Worm (Caenorhabditis elegans) whole organism, L4 larva: ENCODE data around the gene nex-4.

ENCODE experiments used
- F26F4.8 ChIP-seq: fragments of 200-800 bp; sonication (Bioruptor generic); conservative IDR thresholded peaks from 2 replicates; pipeline ENCODE4 v1.3.6; 2022; ENCODE audit warnings: missing genetic modification characterization, missing compliant biosample characterization
- F37D6.2 ChIP-seq: sonication (generic microtip); optimal IDR thresholded peaks from 2 replicates; lab custom pipeline; 2016; ENCODE audit warnings: mild to moderate bottlenecking, missing genetic modification characterization, missing compliant biosample characterization
- F44E2.7 ChIP-seq: fragments of 200-800 bp; sonication (Bioruptor generic); IDR thresholded peaks from 2 replicates; pipeline ENCODE4 v2.1.2; 2022; ENCODE audit warnings: missing genetic modification characterization, missing compliant biosample characterization
- T26A8.4 ChIP-seq: fragments of 200-800 bp; sonication (Bioruptor generic); IDR thresholded peaks from 2 replicates; pipeline ENCODE4 v1.3.6; 2022; ENCODE audit warnings: missing genetic modification characterization, missing compliant biosample characterization
- Y105C5A.15 ChIP-seq: fragments of 200-800 bp; sonication (Bioruptor generic); IDR thresholded peaks from 2 replicates; pipeline ENCODE4 v1.3.6; 2022; ENCODE audit warnings: missing genetic modification characterization, missing compliant biosample characterization
- Y48G9A.11 ChIP-seq: fragments of 200-800 bp; sonication (Bioruptor generic); IDR thresholded peaks from 2 replicates; pipeline ENCODE4 v1.3.6; 2022; ENCODE audit warnings: missing genetic modification reagents, missing genetic modification characterization, missing compliant biosample characterization
- Y5F2A.4 ChIP-seq: fragments of 200-800 bp; sonication (Bioruptor generic); optimal IDR thresholded peaks from 2 replicates; lab custom pipeline; 2018; ENCODE audit warnings: mild to moderate bottlenecking, missing genetic modification characterization, missing compliant biosample characterization
- ZK546.5 ChIP-seq, 2 experiments: sonication (generic microtip); optimal IDR thresholded peaks; 2 replicates each; lab custom pipeline; 2017; ENCODE audit warnings: missing biosample characterization in 2 of 2, missing genetic modification characterization in 2 of 2
- aly-2 ChIP-seq: sonication (generic microtip); optimal IDR thresholded peaks from 2 replicates; lab custom pipeline; 2018; ENCODE audit warnings: missing biosample characterization, missing genetic modification characterization
- ceh-28 ChIP-seq: fragments of 150-350 bp; optimal IDR thresholded peaks from 2 replicates; lab custom pipeline; 2014; ENCODE audit warnings: missing biosample characterization, missing genetic modification reagents, missing genetic modification characterization
- ceh-62 ChIP-seq: sonication (generic microtip); optimal IDR thresholded peaks from 2 replicates; lab custom pipeline; 2017; ENCODE audit warnings: missing biosample characterization, missing genetic modification characterization
- ceh-82 ChIP-seq: sonication (generic microtip); optimal IDR thresholded peaks from 2 replicates; lab custom pipeline; 2017; ENCODE audit warnings: missing biosample characterization, missing genetic modification characterization
- ces-1 ChIP-seq: fragments of 150-350 bp; sonication (generic microtip); optimal IDR thresholded peaks from 4 replicates; lab custom pipeline; 2014; ENCODE audit warnings: missing biosample characterization, missing genetic modification reagents, missing genetic modification characterization
- cey-2 ChIP-seq: sonication (generic microtip); optimal IDR thresholded peaks from 3 replicates; lab custom pipeline; 2017; ENCODE audit warnings: missing genetic modification characterization, mild to moderate bottlenecking, missing compliant biosample characterization, antibody characterized with exemption, borderline replicate concordance; ENCODE audit not compliant: insufficient read depth
- daf-8 ChIP-seq: fragments of 200-800 bp; sonication (Bioruptor generic); IDR thresholded peaks from 2 replicates; pipeline ENCODE4 v1.3.6; 2022; ENCODE audit warnings: missing genetic modification characterization, missing compliant biosample characterization
- dmd-9 ChIP-seq: fragments of 200-800 bp; sonication (Bioruptor generic); IDR thresholded peaks from 2 replicates; pipeline ENCODE4 v1.3.6; 2022; ENCODE audit warnings: missing genetic modification reagents, missing genetic modification characterization, missing compliant biosample characterization
- dpl-1 ChIP-seq: fragments of 150-350 bp; optimal IDR thresholded peaks from 2 replicates; lab custom pipeline; 2014; ENCODE audit warnings: missing biosample characterization, missing genetic modification reagents, missing genetic modification characterization
- duxl-1 ChIP-seq: sonication (generic microtip); optimal IDR thresholded peaks from 2 replicates; lab custom pipeline; 2016; ENCODE audit warnings: mild to moderate bottlenecking, missing genetic modification characterization, moderate library complexity, missing compliant biosample characterization; ENCODE audit not compliant: poor library complexity
- dve-1 ChIP-seq: sonication (generic microtip); optimal IDR thresholded peaks from 2 replicates; lab custom pipeline; 2017; ENCODE audit warnings: antibody characterized with exemption, mild to moderate bottlenecking, missing genetic modification characterization, missing compliant biosample characterization; ENCODE audit not compliant: insufficient read depth
- fos-1 ChIP-seq: fragments of 150-350 bp; optimal IDR thresholded peaks from 2 replicates; lab custom pipeline; 2014; ENCODE audit warnings: missing biosample characterization, missing genetic modification characterization
- hlh-30 ChIP-seq: sonication (generic microtip); optimal IDR thresholded peaks from 2 replicates; lab custom pipeline; 2017; ENCODE audit warnings: antibody characterized with exemption, mild to moderate bottlenecking, missing genetic modification characterization, missing compliant biosample characterization; ENCODE audit not compliant: insufficient read depth
- lim-7 ChIP-seq: fragments of 200-800 bp; sonication (Bioruptor generic); IDR thresholded peaks from 2 replicates; pipeline ENCODE4 v1.3.6; 2022; ENCODE audit warnings: missing genetic modification characterization, missing compliant biosample characterization
- lin-15B ChIP-seq: fragments of 150-350 bp; sonication (generic microtip); optimal IDR thresholded peaks from 3 replicates; lab custom pipeline; 2014; ENCODE audit warnings: missing biosample characterization, missing genetic modification characterization
- lin-29 ChIP-seq: fragments of 200-800 bp; sonication (Bioruptor generic); IDR thresholded peaks from 2 replicates; pipeline ENCODE4 v1.3.6; 2022; ENCODE audit warnings: missing genetic modification reagents, missing genetic modification characterization, missing compliant biosample characterization
- lin-38 ChIP-seq: fragments of 200-800 bp; sonication (Bioruptor generic); IDR thresholded peaks from 2 replicates; pipeline ENCODE4 v1.3.6; 2022; ENCODE audit warnings: missing genetic modification reagents, missing genetic modification characterization, missing compliant biosample characterization
- mdl-1 ChIP-seq, 2 experiments: fragments of 150-350 bp in 1 of 2; sonication (generic microtip) in 1 of 2; optimal IDR thresholded peaks; 2 replicates each; lab custom pipeline; 2014 to 2017; ENCODE audit warnings: missing biosample characterization in 2 of 2, missing genetic modification characterization in 2 of 2
- mep-1 ChIP-seq: fragments of 150-350 bp; sonication (generic microtip); optimal IDR thresholded peaks from 3 replicates; lab custom pipeline; 2014; ENCODE audit warnings: missing biosample characterization, missing genetic modification characterization
- mes-2 ChIP-seq: sonication (generic microtip); optimal IDR thresholded peaks from 2 replicates; lab custom pipeline; 2016; ENCODE audit warnings: missing genotype, mild to moderate bottlenecking, missing genetic modification characterization, missing compliant biosample characterization; ENCODE audit not compliant: poor library complexity, severe bottlenecking
- mxl-2 ChIP-seq: fragments of 200-800 bp; sonication (Bioruptor generic); conservative IDR thresholded peaks from 2 replicates; pipeline ENCODE4 v1.3.6; 2022; ENCODE audit warnings: missing genetic modification reagents, missing genetic modification characterization, missing compliant biosample characterization
- mxl-3 ChIP-seq: fragments of 200-800 bp; sonication (Bioruptor generic); optimal IDR thresholded peaks from 2 replicates; lab custom pipeline; 2018; ENCODE audit warnings: mild to moderate bottlenecking, missing genetic modification characterization, missing compliant biosample characterization
- nhr-10 ChIP-seq: fragments of 150-350 bp; optimal IDR thresholded peaks from 2 replicates; lab custom pipeline; 2014; ENCODE audit warnings: missing biosample characterization, missing genetic modification characterization
- nhr-11 ChIP-seq: fragments of 150-350 bp; optimal IDR thresholded peaks from 2 replicates; lab custom pipeline; 2014; ENCODE audit warnings: missing biosample characterization, missing genetic modification characterization
- nhr-25 ChIP-seq: sonication (generic microtip); optimal IDR thresholded peaks from 2 replicates; lab custom pipeline; 2017; ENCODE audit warnings: missing genetic modification characterization, mild to moderate bottlenecking, missing compliant biosample characterization, antibody characterized with exemption, moderate library complexity, borderline replicate concordance; ENCODE audit not compliant: insufficient read depth
- pha-4 ChIP-seq, 2 experiments: fragments of 150-350 bp in 1 of 2; fragments of 200-800 bp in 1 of 2; sonication (Bioruptor generic) in 1 of 2; IDR thresholded peaks in 1 of 2; optimal IDR thresholded peaks in 1 of 2; 2 replicates each; pipeline versions ENCODE4 v1.3.6 to Lab custom; 2014 to 2022; ENCODE audit warnings: missing genetic modification characterization in 2 of 2, missing genetic modification reagents in 2 of 2, missing biosample characterization in 1 of 2, missing compliant biosample characterization in 1 of 2
- php-3 ChIP-seq: fragments of 200-800 bp; sonication (Bioruptor generic); IDR thresholded peaks from 2 replicates; pipeline ENCODE4 v1.3.6; 2022; ENCODE audit warnings: missing genetic modification reagents, missing genetic modification characterization, missing compliant biosample characterization
- saeg-2 ChIP-seq: fragments of 200-800 bp; sonication (Bioruptor generic); IDR thresholded peaks from 2 replicates; pipeline ENCODE4 v1.3.6; 2022; ENCODE audit warnings: missing genetic modification reagents, missing genetic modification characterization, missing compliant biosample characterization
- sdz-12 ChIP-seq: fragments of 200-800 bp; sonication (Bioruptor generic); optimal IDR thresholded peaks from 2 replicates; lab custom pipeline; 2018; ENCODE audit warnings: mild to moderate bottlenecking, missing genetic modification characterization, missing compliant biosample characterization
- set-16 ChIP-seq: fragments of 200-800 bp; sonication (Bioruptor generic); IDR thresholded peaks from 2 replicates; pipeline ENCODE4 v1.3.6; 2022; ENCODE audit warnings: missing genetic modification reagents, missing genetic modification characterization, missing compliant biosample characterization
- snpc-1.2 ChIP-seq: fragments of 200-800 bp; sonication (Bioruptor generic); IDR thresholded peaks from 2 replicates; pipeline ENCODE4 v1.3.6; 2022; ENCODE audit warnings: missing genetic modification reagents, missing genetic modification characterization, missing compliant biosample characterization
- tra-1 ChIP-seq: fragments of 200-800 bp; sonication (Bioruptor generic); IDR thresholded peaks from 2 replicates; pipeline ENCODE4 v1.3.6; 2022; ENCODE audit warnings: missing genetic modification reagents, missing genetic modification characterization, missing compliant biosample characterization

Gene nex-4

DNA sequence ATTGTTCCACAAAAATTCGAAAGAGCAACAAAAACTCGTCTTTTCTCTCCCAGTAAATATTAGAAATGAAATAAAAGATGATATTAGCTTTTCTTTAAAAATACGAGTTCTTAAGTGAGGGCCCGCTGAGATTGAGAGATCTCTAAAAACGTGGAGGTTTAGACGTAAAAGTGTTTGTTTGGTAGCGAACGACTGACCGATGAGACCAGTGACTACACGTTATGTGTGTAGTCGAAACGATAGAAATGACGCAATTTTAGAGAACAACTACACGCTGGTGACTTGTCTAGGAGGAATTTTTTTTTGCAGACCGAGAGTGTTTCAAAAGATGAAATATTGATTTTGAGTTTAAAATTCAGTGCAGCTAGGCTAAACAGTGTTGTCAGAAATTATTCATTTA, 11.5 kb downstream of the nex-4 start, which contains the start of gene C37H5.13 (continued):
- TF ChIP-seq mdl-1 (tag; optimal IDR thresholded peaks at IDR 0.05; lab: Kevin White, UChicago) (peak in 1 of 2 experiments; percentile 27), mep-1 (peak; percentile 28), lin-38 (GFP tag; lab: Robert Waterston, UW) (no peak), F44E2.7 (GFP tag; lab: Robert Waterston, UW) (no peak), lim-7 (no peak), Y5F2A.4 (GFP tag; lab: Kevin White, UChicago) (no peak), mxl-3 (GFP tag; lab: Kevin White, UChicago) (no peak), tra-1 (GFP tag; lab: Robert Waterston, UW) (no peak), lin-15B (tag; lab: Kevin White, UChicago) (no peak), set-16 (no peak), Y105C5A.15 (GFP tag; lab: Robert Waterston, UW) (no peak), nhr-11 (peak; percentile 11), ceh-82 (tag; lab: Kevin White, UChicago) (no peak), ZK546.5 (tag; optimal IDR thresholded peaks at IDR 0.05; lab: Kevin White, UChicago) (no peak), snpc-1.2 (GFP tag; lab: Robert Waterston, UW) (no peak), aly-2 (tag; lab: Kevin White, UChicago) (no peak), lin-29 (GFP tag; lab: Robert Waterston, UW) (no peak), pha-4 (GFP tag; IDR thresholded peaks at IDR 0.05; lab: Robert Waterston, UW) (no peak), pha-4 (tag; optimal IDR thresholded peaks at IDR 0.05; lab: Kevin White, UChicago) (no peak)

DNA sequence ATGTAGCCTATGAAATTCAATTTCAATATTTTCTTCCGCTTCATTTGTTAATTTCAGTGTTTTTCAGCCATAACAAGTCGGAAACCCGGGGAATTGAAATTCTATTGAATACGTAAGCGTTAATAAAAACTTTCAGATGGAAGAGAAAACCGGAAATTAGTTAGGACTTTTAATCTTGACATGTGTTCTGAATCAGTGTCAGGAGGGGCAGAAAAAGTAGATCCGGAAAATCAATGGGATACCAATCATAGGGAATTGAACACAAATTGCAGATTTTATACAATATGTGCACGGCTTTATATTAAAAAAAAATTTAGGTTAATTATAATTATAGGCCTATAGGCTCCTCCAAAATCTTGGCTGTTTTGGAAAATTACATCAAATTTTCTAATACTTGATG, 13.1 kb downstream of the nex-4 start:
- TF ChIP-seq cey-2 (no peak), fos-1 (tag; lab: Kevin White, UChicago) (no peak), daf-8 (GFP tag; lab: Robert Waterston, UW) (no peak), F26F4.8 (GFP tag; lab: Robert Waterston, UW) (no peak), lin-29 (GFP tag; lab: Robert Waterston, UW) (no peak), ceh-28 (tag; lab: Kevin White, UChicago) (no peak), nhr-10 (tag; lab: Kevin White, UChicago) (no peak), php-3 (no peak)

DNA sequence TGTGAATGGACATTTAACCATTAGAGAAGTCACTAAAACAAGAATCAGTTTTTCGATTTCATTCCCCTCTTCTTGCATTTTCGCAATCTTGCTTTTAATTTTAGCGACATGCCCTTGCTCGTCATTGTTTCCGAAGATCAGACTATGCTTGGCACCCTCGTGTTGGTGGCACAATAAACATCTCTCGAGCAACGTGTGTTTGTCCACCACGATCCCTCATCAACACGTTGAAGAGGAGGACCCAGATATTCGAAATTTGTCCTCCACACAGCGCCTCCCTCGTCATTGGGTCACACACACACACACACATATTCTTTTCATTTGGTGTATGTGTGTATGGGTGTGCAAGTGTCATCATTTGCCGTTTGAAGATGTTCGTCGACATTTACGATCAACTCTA, 14.1 kb downstream of the nex-4 start, which contains the start of gene srd-32:
Gene srd-32 (plus strand): TSS at position 301 of the 400 bp plus-strand sequence.
- TF ChIP-seq F37D6.2 (tag; lab: Kevin White, UChicago) (no peak), sdz-12 (GFP tag; lab: Kevin White, UChicago) (no peak), mxl-3 (GFP tag; lab: Kevin White, UChicago) (peak; percentile 39)

DNA sequence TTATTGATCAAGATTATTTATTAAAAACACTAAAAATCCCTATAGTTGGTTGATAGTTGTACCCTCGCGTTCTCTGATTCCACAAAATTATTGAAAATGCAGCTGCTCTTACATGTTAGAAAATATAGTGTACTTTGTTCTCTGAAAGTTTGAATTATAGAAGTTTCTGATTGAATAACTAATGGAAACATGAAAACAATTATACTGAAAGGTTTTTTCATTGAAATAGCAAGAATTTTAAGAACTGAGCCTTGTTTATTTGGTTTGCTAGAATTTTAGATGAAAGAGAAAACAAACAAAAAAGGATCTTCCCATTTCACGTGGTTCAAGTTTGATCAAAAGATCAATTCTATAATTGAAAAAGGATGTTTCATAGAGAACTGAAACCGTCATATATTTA, 16.3 kb downstream of the nex-4 start:
- TF ChIP-seq T26A8.4 (GFP tag; lab: Robert Waterston, UW): no peak
- no peak for TF ChIP-seq daf-8 (GFP tag; lab: Robert Waterston, UW)
- TF ChIP-seq Y48G9A.11 (GFP tag; lab: Robert Waterston, UW): no peak
- no peak for TF ChIP-seq snpc-1.2 (GFP tag; lab: Robert Waterston, UW)

DNA sequence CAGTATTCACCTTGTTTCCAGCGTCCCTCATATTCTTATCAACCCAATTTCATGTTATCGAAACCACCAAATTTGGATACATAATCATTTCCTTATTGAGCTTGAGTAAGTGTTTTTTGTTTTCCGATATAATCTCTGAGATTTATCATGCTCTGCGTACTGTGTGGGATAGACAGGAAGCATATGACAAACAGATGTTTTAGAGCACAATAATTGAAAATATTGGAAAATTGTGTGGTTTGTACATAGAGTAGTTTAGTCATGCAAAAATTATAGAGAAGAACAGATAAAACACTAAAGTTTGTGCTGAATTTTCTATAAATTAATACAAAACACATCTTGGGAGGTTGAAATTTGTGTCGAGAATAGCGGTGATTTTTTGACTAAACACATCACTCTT, 17.5 kb downstream of the nex-4 start:
- TF ChIP-seq aly-2 (tag; lab: Kevin White, UChicago): no peak
- no peak for TF ChIP-seq fos-1 (tag; lab: Kevin White, UChicago)
- TF ChIP-seq lin-15B (tag; lab: Kevin White, UChicago): no peak
- no peak for TF ChIP-seq mxl-2

DNA sequence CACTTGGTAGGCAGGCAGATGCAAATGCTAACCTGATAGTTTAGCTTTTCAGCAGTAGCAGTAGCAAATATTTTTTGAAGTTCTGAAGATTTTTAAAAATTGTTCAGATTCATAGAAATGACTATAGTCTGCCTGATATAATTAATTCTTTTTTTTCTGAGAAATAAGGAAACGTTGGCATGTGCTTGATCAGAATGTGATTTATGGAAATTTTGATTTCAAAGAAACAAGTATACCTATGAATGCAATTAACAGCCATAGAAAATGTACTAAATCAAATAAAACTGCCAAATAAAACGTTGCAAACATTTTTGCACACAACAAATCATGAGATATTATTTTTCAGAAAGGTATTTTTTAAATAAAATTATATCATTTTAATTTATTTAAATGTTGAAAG, 19.4 kb downstream of the nex-4 start:
- no peak for TF ChIP-seq ZK546.5 (tag; optimal IDR thresholded peaks at IDR 0.05; lab: Kevin White, UChicago)
- no peak for TF ChIP-seq hlh-30
- TF ChIP-seq ceh-62: no peak
- no peak for TF ChIP-seq dmd-9 (GFP tag; lab: Robert Waterston, UW)
- TF ChIP-seq dve-1 (tag; lab: Kevin White, UChicago): no peak
- TF ChIP-seq dpl-1: no peak
- no peak for TF ChIP-seq mes-2 (tag; lab: Kevin White, UChicago)
- TF ChIP-seq nhr-25 (tag; lab: Kevin White, UChicago): no peak
- TF ChIP-seq duxl-1 (tag; lab: Kevin White, UChicago): no peak
- TF ChIP-seq saeg-2 (GFP tag; lab: Robert Waterston, UW): no peak
- no peak for TF ChIP-seq ces-1
